Worm (Caenorhabditis elegans) whole organism, mixed stage, embryonic: ENCODE data around the gene W06B4.1.

Experiments used
- elt-1 ChIP-seq: sonication (generic microtip); optimal IDR thresholded peaks from 2 replicates; lab custom pipeline; 2017; ENCODE audit warnings: missing genetic modification characterization, mild to moderate bottlenecking, missing compliant biosample characterization, antibody characterized with exemption, moderate library complexity, borderline replicate concordance; ENCODE audit not compliant: insufficient read depth
- hlh-1 ChIP-seq: fragments of 150-350 bp; optimal IDR thresholded peaks from 2 replicates; lab custom pipeline; 2014; ENCODE audit warnings: missing biosample characterization, missing genetic modification reagents, missing genetic modification characterization
- nhr-237 ChIP-seq: fragments of 150-350 bp; optimal IDR thresholded peaks from 2 replicates; lab custom pipeline; 2014; ENCODE audit warnings: missing biosample characterization, missing genetic modification characterization
- pha-4 ChIP-seq: fragments of 150-350 bp; optimal IDR thresholded peaks from 2 replicates; lab custom pipeline; 2018; ENCODE audit warnings: missing biosample characterization, missing genetic modification reagents, missing genetic modification characterization

DNA sequence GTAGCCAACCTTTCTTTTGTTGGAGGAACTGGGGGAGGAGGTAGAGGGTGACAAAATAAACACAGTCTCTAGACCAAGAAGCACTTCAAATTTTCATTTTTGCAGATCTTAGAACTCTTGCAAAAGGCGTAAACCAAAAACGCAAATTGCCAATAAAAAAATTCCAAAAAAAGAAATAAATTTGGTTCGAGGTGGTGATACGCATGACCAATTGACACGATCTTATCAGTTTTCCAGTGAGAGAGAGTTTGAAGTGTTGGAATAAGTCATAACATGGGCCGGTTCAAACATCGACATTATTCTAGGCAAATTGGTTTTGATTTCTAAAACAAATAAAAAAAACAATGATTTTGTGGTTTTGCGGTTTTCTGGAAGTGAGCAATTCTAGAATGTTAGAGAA, 24.4 kb downstream of the W06B4.1 start:
- TF ChIP-seq pha-4 (tag; lab: Kevin White, UChicago) (no peak), elt-1 (no peak), hlh-1 (no peak), nhr-237 (tag; lab: Kevin White, UChicago) (no peak)
